Worm (Caenorhabditis elegans): Measurements from ENCODE around the gene srw-3.

ce11 chrV:7672258-7672657 lies 33.2 kb upstream of the srw-3 start, which contains the start of gene C12D5.4:
- TF ChIP-seq fkh-10 (GFP tag; optimal IDR thresholded peaks at IDR 0.05) (no peak), pqm-1 (tag; optimal IDR thresholded peaks at IDR 0.05) (no peak), R02D3.7 (tag; optimal IDR thresholded peaks at IDR 0.05) (no peak), ceh-44 (GFP tag; IDR thresholded peaks at IDR 0.05) (no peak), pha-4 (GFP tag; IDR thresholded peaks at IDR 0.05) (no peak), pha-4 (tag; optimal IDR thresholded peaks at IDR 0.05) (no peak), nhr-77 (tag; optimal IDR thresholded peaks at IDR 0.05) (no peak)

Data from whole organism, L4 larva.